Worm (Caenorhabditis elegans): Measurements from ENCODE around the gene anat-1.
A peak's percentile ranks its signal among the peaks of the same experiment; 100 is the strongest.

anat-1 gene

DNA sequence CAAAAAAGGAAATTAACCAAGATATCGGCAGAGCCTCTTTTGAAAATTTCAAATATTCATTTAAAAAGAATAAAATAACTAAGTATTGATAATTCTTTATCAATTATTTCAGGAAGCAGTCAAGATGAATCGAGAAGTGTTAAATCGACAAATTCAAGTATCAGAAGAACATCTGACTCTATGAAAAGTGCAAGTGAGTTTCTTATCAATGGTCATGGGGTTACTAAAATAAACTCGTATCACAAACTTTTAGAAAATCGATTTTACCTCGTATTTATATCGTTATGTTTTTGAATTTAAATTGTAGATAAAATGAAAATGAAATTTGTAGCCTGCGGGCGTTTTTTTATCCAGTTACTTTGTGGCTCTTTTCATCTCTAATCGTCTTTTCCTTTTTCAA lies 923 bp downstream of the anat-1 start (continued):
- TF ChIP-seq nhr-25 (tag; optimal IDR thresholded peaks at IDR 0.05; ENCODE audit: borderline replicate concordance, insufficient read depth) (no peak), ceh-28 (tag; optimal IDR thresholded peaks at IDR 0.05) (no peak), unc-130 (GFP tag; optimal IDR thresholded peaks at IDR 0.05) (no peak), lin-39 (tag; optimal IDR thresholded peaks at IDR 0.05) (no peak), hlh-30 (tag; optimal IDR thresholded peaks at IDR 0.05; ENCODE audit: insufficient read depth) (peak; percentile 22), ceh-44 (GFP tag; IDR thresholded peaks at IDR 0.05) (no peak), nhr-42 (GFP tag; IDR thresholded peaks at IDR 0.05) (no peak), nhr-6 (tag; optimal IDR thresholded peaks at IDR 0.05) (no peak), lin-38 (GFP tag; IDR thresholded peaks at IDR 0.05) (no peak), lsy-2 (tag; optimal IDR thresholded peaks at IDR 0.05) (no peak), aha-1 (tag) (peak; percentile 52), pha-4 (GFP tag; IDR thresholded peaks at IDR 0.05) (no peak), pha-4 (tag; optimal IDR thresholded peaks at IDR 0.05) (no peak), madf-9 (GFP tag; conservative IDR thresholded peaks at IDR 0.05) (no peak), unc-39 (tag; optimal IDR thresholded peaks at IDR 0.05) (no peak), F10B5.3 (tag; optimal IDR thresholded peaks at IDR 0.05) (no peak), php-3 (GFP tag; IDR thresholded peaks at IDR 0.05) (no peak), nhr-28 (tag; optimal IDR thresholded peaks at IDR 0.05) (peak; percentile 34), nhr-77 (tag; optimal IDR thresholded peaks at IDR 0.05) (peak; percentile 44)

DNA sequence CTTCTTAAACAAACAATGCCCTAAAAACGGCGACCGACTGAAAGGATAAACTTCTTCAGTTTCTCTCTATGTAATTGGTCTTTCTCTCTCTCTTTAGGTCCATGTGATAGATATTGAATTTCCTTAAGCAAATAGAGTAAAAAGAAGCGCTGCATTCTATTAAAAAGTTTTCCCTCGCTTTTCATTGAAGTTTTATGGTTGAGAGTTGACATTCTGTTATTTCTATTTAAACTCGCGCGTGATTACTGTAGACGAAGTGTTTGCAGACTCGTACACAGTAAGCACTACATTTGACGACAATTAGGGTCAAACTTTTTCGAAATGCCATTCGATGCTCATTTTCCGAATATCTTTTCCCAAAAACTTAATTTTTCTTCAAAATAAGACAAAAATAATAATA lies 6.5 kb downstream of the anat-1 start:
- TF ChIP-seq mep-1 (tag; optimal IDR thresholded peaks at IDR 0.05), result no peak
- no peak for TF ChIP-seq mxl-2 (GFP tag; conservative IDR thresholded peaks at IDR 0.05)
- TF ChIP-seq snpc-1.2 (GFP tag; IDR thresholded peaks at IDR 0.05), result peak; percentile 62
- TF ChIP-seq nhr-77 (tag; optimal IDR thresholded peaks at IDR 0.05), result no peak

DNA sequence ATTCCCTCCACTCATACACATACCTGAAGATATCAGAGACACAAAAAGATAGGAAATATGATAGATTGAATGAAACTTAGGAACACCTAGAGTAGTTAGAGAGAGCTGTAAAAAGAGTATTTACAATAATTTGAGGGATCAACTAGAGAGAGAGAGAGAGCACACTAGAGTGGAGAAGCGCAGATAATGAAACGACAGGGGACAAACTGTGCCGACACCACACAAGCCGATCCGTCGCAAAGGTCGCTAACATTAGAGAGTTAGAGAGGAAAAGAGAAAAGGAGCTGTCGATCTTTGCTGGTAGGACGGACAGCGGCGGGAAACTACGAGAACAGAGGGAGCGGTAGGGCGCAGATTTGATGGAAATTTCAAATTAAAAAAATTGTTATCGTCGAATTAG lies 14.5 kb downstream of the anat-1 start, which contains the start of gene dyci-1:
Gene dyci-1 (minus strand): TSS at position 122 of the 400 bp plus-strand sequence.
- TF ChIP-seq mep-1 (tag; optimal IDR thresholded peaks at IDR 0.05), result peak; percentile 39
- TF ChIP-seq dpl-1 (GFP tag; optimal IDR thresholded peaks at IDR 0.05), result no peak
- no peak for TF ChIP-seq nhr-76 (tag; optimal IDR thresholded peaks at IDR 0.05)
- no peak for TF ChIP-seq lin-29 (GFP tag; IDR thresholded peaks at IDR 0.05)
- peak; percentile 36; the same call in 1 of the 2 replicates for TF ChIP-seq hmg-1.1 (GFP tag; IDR thresholded peaks at IDR 0.05)
- TF ChIP-seq zag-1 (tag; optimal IDR thresholded peaks at IDR 0.05), result no peak
- TF ChIP-seq lin-38 (GFP tag; IDR thresholded peaks at IDR 0.05), result peak; percentile 27; the same call in 1 of the 2 replicates
- no peak for TF ChIP-seq F26F4.8 (GFP tag; conservative IDR thresholded peaks at IDR 0.05)
- TF ChIP-seq daf-12 (tag; optimal IDR thresholded peaks at IDR 0.05), result no peak
- no peak; the same call in 1 of the 2 replicates for TF ChIP-seq pha-4 (GFP tag; IDR thresholded peaks at IDR 0.05)
- TF ChIP-seq pha-4 (tag; optimal IDR thresholded peaks at IDR 0.05), result no peak
- TF ChIP-seq lin-13 (GFP tag; optimal IDR thresholded peaks at IDR 0.05), result no peak
- TF ChIP-seq pqm-1 (tag; optimal IDR thresholded peaks at IDR 0.05), result no peak
- no peak for TF ChIP-seq nhr-10 (tag; optimal IDR thresholded peaks at IDR 0.05)
- TF ChIP-seq ama-1 (optimal IDR thresholded peaks at IDR 0.05), result no peak
- no peak for TF ChIP-seq F10B5.3 (tag; optimal IDR thresholded peaks at IDR 0.05)
- peak; percentile 50 for TF ChIP-seq nhr-28 (tag; optimal IDR thresholded peaks at IDR 0.05)
- no peak for TF ChIP-seq daf-16 (GFP tag; optimal IDR thresholded peaks at IDR 0.05)
- TF ChIP-seq daf-16 (tag; optimal IDR thresholded peaks at IDR 0.05), result no peak
- TF ChIP-seq dve-1 (tag; optimal IDR thresholded peaks at IDR 0.05; ENCODE audit: insufficient read depth), result peak; percentile 61
- TF ChIP-seq ceh-32 (tag; optimal IDR thresholded peaks at IDR 0.05; ENCODE audit: poor library complexity), result no peak
- no peak for TF ChIP-seq ztf-7 (tag; optimal IDR thresholded peaks at IDR 0.05)
- TF ChIP-seq tag-97 (GFP tag; IDR thresholded peaks at IDR 0.05), result no peak
- TF ChIP-seq R02D3.7 (tag; optimal IDR thresholded peaks at IDR 0.05), result no peak
- no peak for TF ChIP-seq zip-2 (tag; optimal IDR thresholded peaks at IDR 0.05)
- no peak for TF ChIP-seq unc-130 (GFP tag; optimal IDR thresholded peaks at IDR 0.05)
- no peak for TF ChIP-seq egl-27 (tag; optimal IDR thresholded peaks at IDR 0.05)
- peak; percentile 16 for TF ChIP-seq aha-1 (tag)
- no peak for TF ChIP-seq daf-19 (GFP tag; conservative IDR thresholded peaks at IDR 0.05)
- no peak for TF ChIP-seq unc-39 (tag; optimal IDR thresholded peaks at IDR 0.05)
- TF ChIP-seq Y5F2A.4 (GFP tag; optimal IDR thresholded peaks at IDR 0.05), result no peak
- TF ChIP-seq lir-3 (tag; optimal IDR thresholded peaks at IDR 0.05), result no peak
- no peak for TF ChIP-seq lin-39 (tag; optimal IDR thresholded peaks at IDR 0.05)
- peak; percentile 51 for TF ChIP-seq nhr-6 (tag; optimal IDR thresholded peaks at IDR 0.05)
- no peak for TF ChIP-seq nhr-48 (tag; optimal IDR thresholded peaks at IDR 0.05)
- TF ChIP-seq egl-43 (GFP tag; IDR thresholded peaks at IDR 0.05), result no peak
- TF ChIP-seq nhr-11 (tag; optimal IDR thresholded peaks at IDR 0.05), result peak; percentile 4
- TF ChIP-seq nhr-42 (GFP tag; IDR thresholded peaks at IDR 0.05), result no peak
- no peak for TF ChIP-seq fos-1 (tag; optimal IDR thresholded peaks at IDR 0.05)
